Fruit fly (Drosophila melanogaster) S2 (cell line): ENCODE results near the gene CG14624.

Experiments used
- CG8478 ChIP-seq: fragments of >200 bp; optimal IDR thresholded peaks from 2 replicates; lab custom pipeline; 2018
- CTCF ChIP-seq, 2 experiments: fragments of >200 bp; optimal IDR thresholded peaks; 2 replicates each; lab custom pipeline; 2018

- TF ChIP-seq CG8478, result no peak
- TF ChIP-seq CTCF (optimal IDR thresholded peaks at IDR 0.05; lab: Kevin White, UChicago), result no peak
These were observed 43.6 kb downstream of the CG14624 start for dm6 chrX:1250104-1250503.
